Fruit fly (Drosophila melanogaster): ENCODE data around the gene SLIRP1.
A peak's percentile ranks its signal among the peaks of the same experiment; 100 is the strongest.

The SLIRP1 gene

dm6 chrX:21349800-21350309, 30.8 kb upstream of the SLIRP1 start, which contains the start of the genes peng and sol (continued):
- peak; percentile 85 for TF ChIP-seq nmo (GFP tag; optimal IDR thresholded peaks at IDR 0.05)
- peak; percentile 29 for TF ChIP-seq CG4854 (GFP tag; optimal IDR thresholded peaks at IDR 0.05)
- peak; percentile 74 for TF ChIP-seq az2 (GFP tag; optimal IDR thresholded peaks at IDR 0.05)
- peak; percentile 51 for TF ChIP-seq maf-S (GFP tag; optimal IDR thresholded peaks at IDR 0.05)
- TF ChIP-seq CG34224 (GFP tag; IDR thresholded peaks at IDR 0.05; ENCODE audit: partially characterized antibody) = no peak
- TF ChIP-seq TFAM (GFP tag; optimal IDR thresholded peaks at IDR 0.05) = no peak
- TF ChIP-seq CG10274 (GFP tag; optimal IDR thresholded peaks at IDR 0.05) = peak; percentile 12
- TF ChIP-seq pan (optimal IDR thresholded peaks at IDR 0.05) = no peak
- TF ChIP-seq pan (GFP tag; optimal IDR thresholded peaks at IDR 0.05 in 1 of 2, IDR thresholded peaks at IDR 0.05 in 1 of 2) = peak in 1 of 2 experiments; percentile 61
- TF ChIP-seq Dll (GFP tag; IDR thresholded peaks at IDR 0.05; ENCODE audit: partially characterized antibody) = 0 out of 4 replicates have a peak, but pooled peaks have one; percentile 30
- TF ChIP-seq CG8290 (GFP tag; optimal IDR thresholded peaks at IDR 0.05) = peak; percentile 100
- TF ChIP-seq CG8290 (tag; optimal IDR thresholded peaks at IDR 0.05) = peak; percentile 98 to 100
- peak; percentile 39 for TF ChIP-seq gcm2 (GFP tag; optimal IDR thresholded peaks at IDR 0.05)
- TF ChIP-seq bcd (GFP tag; optimal IDR thresholded peaks at IDR 0.05) = peak; percentile 70
- TF ChIP-seq Hr78 (GFP tag; optimal IDR thresholded peaks at IDR 0.05) = no peak
- TF ChIP-seq chif (GFP tag; optimal IDR thresholded peaks at IDR 0.05) = peak; percentile 61 to 74
- TF ChIP-seq CHES-1-like (GFP tag; optimal IDR thresholded peaks at IDR 0.05) = peak; percentile 39
- peak; percentile 52; the same call in 1 of the 2 replicates for TF ChIP-seq CG32767 (GFP tag; IDR thresholded peaks at IDR 0.05)
- peak; percentile 40 for TF ChIP-seq kay (GFP tag; optimal IDR thresholded peaks at IDR 0.05)
- TF ChIP-seq dimm (GFP tag; IDR thresholded peaks at IDR 0.05) = no peak
- peak; percentile 7 for TF ChIP-seq CG3065 (GFP tag; optimal IDR thresholded peaks at IDR 0.05)
- TF ChIP-seq CG13424 (tag; optimal IDR thresholded peaks at IDR 0.05) = peak; percentile 74
- TF ChIP-seq CG6654 (GFP tag; optimal IDR thresholded peaks at IDR 0.05) = no peak
- TF ChIP-seq Nf-YA (GFP tag; IDR thresholded peaks at IDR 0.05) = no peak
- no peak for TF ChIP-seq CG15479 (GFP tag; optimal IDR thresholded peaks at IDR 0.05)
- no peak for TF ChIP-seq sima (GFP tag; optimal IDR thresholded peaks at IDR 0.05)
- TF ChIP-seq CG12659 (GFP tag; optimal IDR thresholded peaks at IDR 0.05) = peak; percentile 70
- TF ChIP-seq CG18764 (GFP tag; optimal IDR thresholded peaks at IDR 0.05) = peak; percentile 53
- TF ChIP-seq cas (GFP tag; IDR thresholded peaks at IDR 0.05) = no peak
- TF ChIP-seq Hr51 (GFP tag; optimal IDR thresholded peaks at IDR 0.05) = peak; percentile 16 to 74
- peak; percentile 72 for TF ChIP-seq Meics (GFP tag; optimal IDR thresholded peaks at IDR 0.05)
- no peak for TF ChIP-seq Doc3 (GFP tag; IDR thresholded peaks at IDR 0.05; ENCODE audit: partially characterized antibody)
- TF ChIP-seq CG10431 (GFP tag; optimal IDR thresholded peaks at IDR 0.05) = peak; percentile 21
- TF ChIP-seq lov (optimal IDR thresholded peaks at IDR 0.05) = no peak
- peak; percentile 49; the same call in 1 of the 3 replicates for TF ChIP-seq lov (GFP tag; IDR thresholded peaks at IDR 0.05)
- TF ChIP-seq CG3847 (GFP tag; IDR thresholded peaks at IDR 0.05) = peak; percentile 69
- TF ChIP-seq CG15696 (tag; optimal IDR thresholded peaks at IDR 0.05) = peak; percentile 60
- peak; percentile 54 for TF ChIP-seq CG17829 (tag; optimal IDR thresholded peaks at IDR 0.05)
- TF ChIP-seq pfk (GFP tag; optimal IDR thresholded peaks at IDR 0.05) = no peak
- TF ChIP-seq CG2116 (GFP tag; optimal IDR thresholded peaks at IDR 0.05) = peak; percentile 61
- peak; percentile 57 for TF ChIP-seq Blimp-1 (GFP tag; optimal IDR thresholded peaks at IDR 0.05)
- TF ChIP-seq CG8478 (optimal IDR thresholded peaks at IDR 0.05) = no peak
- no peak for TF ChIP-seq Bgb (GFP tag; IDR thresholded peaks at IDR 0.05; ENCODE audit: partially characterized antibody)
- TF ChIP-seq CG14860 (GFP tag; IDR thresholded peaks at IDR 0.05; ENCODE audit: partially characterized antibody) = no peak
- TF ChIP-seq sim (GFP tag; IDR thresholded peaks at IDR 0.05) = no peak
- TF ChIP-seq Bteb2 (GFP tag; optimal IDR thresholded peaks at IDR 0.05) = peak; percentile 64
- peak; percentile 78 for TF ChIP-seq pum (GFP tag; optimal IDR thresholded peaks at IDR 0.05)
- peak; percentile 62 for TF ChIP-seq CG33557 (GFP tag; optimal IDR thresholded peaks at IDR 0.05)
- TF ChIP-seq CG9876 (GFP tag; optimal IDR thresholded peaks at IDR 0.05) = peak; percentile 45
- TF ChIP-seq CG31365 (tag; optimal IDR thresholded peaks at IDR 0.05) = no peak

All from whole organism, embryonic.